Fruit fly (Drosophila melanogaster): ENCODE results near the gene CG1316.

CG1316 gene

dm6 chr3L:4292120-4292697 is 8.6 kb downstream of the CG1316 start, which contains the start of the genes CG15012 and Fdx2 (continued):
- no peak for TF ChIP-seq salm (tag; optimal IDR thresholded peaks at IDR 0.05)
- TF ChIP-seq CG4328 (GFP tag; optimal IDR thresholded peaks at IDR 0.05) = no peak
- peak; percentile 92 for TF ChIP-seq MBD-R2 (GFP tag; IDR thresholded peaks at IDR 0.05)
- no peak for TF ChIP-seq B-H2 (GFP tag; optimal IDR thresholded peaks at IDR 0.05)
- peak; percentile 62 for TF ChIP-seq CG2712 (tag; optimal IDR thresholded peaks at IDR 0.05)
- no peak for TF ChIP-seq CG4820 (GFP tag; optimal IDR thresholded peaks at IDR 0.05)
- TF ChIP-seq CG10462 (GFP tag; optimal IDR thresholded peaks at IDR 0.05) = no peak
- TF ChIP-seq crol (GFP tag; IDR thresholded peaks at IDR 0.05) = no peak
- no peak for TF ChIP-seq CG11723 (GFP tag; optimal IDR thresholded peaks at IDR 0.05)
- TF ChIP-seq Dek (tag; optimal IDR thresholded peaks at IDR 0.05) = no peak
- no peak for TF ChIP-seq CG6683 (GFP tag; optimal IDR thresholded peaks at IDR 0.05)
- TF ChIP-seq CG12219 (GFP tag; optimal IDR thresholded peaks at IDR 0.05) = no peak
- TF ChIP-seq CG9797 (GFP tag; optimal IDR thresholded peaks at IDR 0.05) = peak; percentile 87
- TF ChIP-seq dysf (GFP tag; IDR thresholded peaks at IDR 0.05) = no peak
- no peak for TF ChIP-seq org-1 (GFP tag; optimal IDR thresholded peaks at IDR 0.05)
- TF ChIP-seq CG3847 (GFP tag; IDR thresholded peaks at IDR 0.05) = peak; percentile 43
- no peak for TF ChIP-seq NK7.1 (GFP tag; optimal IDR thresholded peaks at IDR 0.05)
- TF ChIP-seq Usf (GFP tag; optimal IDR thresholded peaks at IDR 0.05) = no peak
- TF ChIP-seq cwo (GFP tag; optimal IDR thresholded peaks at IDR 0.05) = no peak
- no peak for TF ChIP-seq Sox100B (GFP tag; optimal IDR thresholded peaks at IDR 0.05)
- peak; percentile 71 for TF ChIP-seq Ets97D (GFP tag; optimal IDR thresholded peaks at IDR 0.05)
- TF ChIP-seq luna (GFP tag; optimal IDR thresholded peaks at IDR 0.05) = no peak
- TF ChIP-seq CG18011 (GFP tag; optimal IDR thresholded peaks at IDR 0.05) = no peak
- peak; percentile 28 for TF ChIP-seq CHES-1-like (GFP tag; optimal IDR thresholded peaks at IDR 0.05)
- TF ChIP-seq CG12391 (tag; optimal IDR thresholded peaks at IDR 0.05) = peak; percentile 57
- TF ChIP-seq knrl (GFP tag; IDR thresholded peaks at IDR 0.05; ENCODE audit: partially characterized antibody) = peak; percentile 61; the same call in 2 of the 3 replicates
- no peak for TF ChIP-seq lmd (GFP tag; IDR thresholded peaks at IDR 0.05)
- no peak for TF ChIP-seq usp (GFP tag; optimal IDR thresholded peaks at IDR 0.05)
- TF ChIP-seq da (GFP tag; optimal IDR thresholded peaks at IDR 0.05) = no peak
- peak; percentile 55 for TF ChIP-seq Myb (GFP tag; optimal IDR thresholded peaks at IDR 0.05)
- no peak for TF ChIP-seq CG10565 (GFP tag; optimal IDR thresholded peaks at IDR 0.05)
- TF ChIP-seq fd3F (GFP tag; optimal IDR thresholded peaks at IDR 0.05) = no peak
- TF ChIP-seq kah (GFP tag; optimal IDR thresholded peaks at IDR 0.05) = no peak
- peak; percentile 86 for TF ChIP-seq CG15514 (GFP tag; optimal IDR thresholded peaks at IDR 0.05)
- TF ChIP-seq Dip3 (GFP tag; optimal IDR thresholded peaks at IDR 0.05) = peak; percentile 23
- peak; percentile 98 for TF ChIP-seq CG7357 (GFP tag; IDR thresholded peaks at IDR 0.05)
- no peak for TF ChIP-seq NFAT (GFP tag; IDR thresholded peaks at IDR 0.05)
- no peak for TF ChIP-seq CG14014 (GFP tag; IDR thresholded peaks at IDR 0.05)
- no peak for TF ChIP-seq dmrt99B (tag; optimal IDR thresholded peaks at IDR 0.05)
- TF ChIP-seq twi (tag; optimal IDR thresholded peaks at IDR 0.05) = peak; percentile 7
- TF ChIP-seq slou (GFP tag; optimal IDR thresholded peaks at IDR 0.05) = peak; percentile 8
- no peak for TF ChIP-seq Nf-YA (GFP tag; IDR thresholded peaks at IDR 0.05)
- peak; percentile 12 to 15 for TF ChIP-seq tll (GFP tag; optimal IDR thresholded peaks at IDR 0.05)
- no peak for TF ChIP-seq Adf1 (GFP tag; IDR thresholded peaks at IDR 0.05)
- TF ChIP-seq CG18764 (GFP tag; optimal IDR thresholded peaks at IDR 0.05) = no peak
- peak; percentile 21 for TF ChIP-seq pnt (GFP tag; optimal IDR thresholded peaks at IDR 0.05)
- no peak for TF ChIP-seq fd102C (GFP tag; optimal IDR thresholded peaks at IDR 0.05)
- no peak for TF ChIP-seq vfl (GFP tag; optimal IDR thresholded peaks at IDR 0.05)
- no peak for TF ChIP-seq TFAM (GFP tag; optimal IDR thresholded peaks at IDR 0.05)
- TF ChIP-seq CG12104 (GFP tag; optimal IDR thresholded peaks at IDR 0.05) = peak; percentile 10
- peak; percentile 35; the same call in 1 of the 2 replicates for TF ChIP-seq Scr (GFP tag; IDR thresholded peaks at IDR 0.05; ENCODE audit: partially characterized antibody)
